Worm (Caenorhabditis elegans): ENCODE data around the gene dcar-1.

DNA sequence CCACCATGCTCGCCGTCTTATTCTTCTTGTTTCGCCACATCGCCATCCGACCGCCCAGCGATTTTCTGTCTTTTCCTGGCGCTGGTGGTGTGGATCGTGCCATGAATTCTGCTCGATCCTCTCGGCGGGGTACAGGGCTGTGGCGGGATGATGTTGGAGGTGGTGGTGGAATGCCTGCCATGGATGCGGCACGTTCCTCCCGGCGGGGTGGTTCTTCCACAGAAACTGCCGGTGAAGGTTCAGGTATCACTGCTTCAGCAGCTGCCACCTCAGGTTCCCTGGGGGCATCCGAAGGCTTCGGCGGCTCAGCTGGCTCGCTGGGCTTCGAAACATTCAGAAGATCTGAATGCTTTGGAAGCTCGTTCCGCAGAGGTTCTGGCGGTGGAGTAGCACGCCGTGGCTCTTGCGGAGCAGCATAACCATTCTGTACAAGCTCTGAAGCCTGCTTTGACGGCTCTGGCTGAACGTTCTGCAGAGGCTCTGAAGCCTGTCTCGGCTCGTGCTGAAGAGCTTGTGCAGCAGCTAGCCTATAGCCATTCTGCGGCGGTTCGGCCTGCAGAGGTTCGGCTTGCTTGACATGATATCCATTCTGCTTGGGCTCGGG is 34.8 kb downstream of the dcar-1 start:
- TF ChIP-seq snpc-4 (GFP tag; optimal IDR thresholded peaks at IDR 0.05): no peak
- no peak for TF ChIP-seq snpc-4 (tag; optimal IDR thresholded peaks at IDR 0.05)
- TF ChIP-seq unc-62 (GFP tag; optimal IDR thresholded peaks at IDR 0.05): no peak
- no peak for TF ChIP-seq snpc-3.4 (tag; optimal IDR thresholded peaks at IDR 0.05)
- no peak for TF ChIP-seq attf-3 (GFP tag; conservative IDR thresholded peaks at IDR 0.05)
- TF ChIP-seq unc-130 (GFP tag; optimal IDR thresholded peaks at IDR 0.05): no peak
- peak; percentile 69; the same call in 1 of the 2 replicates for TF ChIP-seq egrh-3 (GFP tag; IDR thresholded peaks at IDR 0.05)
- no peak for TF ChIP-seq F49E8.2 (tag; optimal IDR thresholded peaks at IDR 0.05; ENCODE audit: insufficient read depth)
- no peak for TF ChIP-seq F39B2.1 (GFP tag; IDR thresholded peaks at IDR 0.05)
- TF ChIP-seq pha-4 (tag; optimal IDR thresholded peaks at IDR 0.05): no peak
- no peak for TF ChIP-seq xnd-1 (tag; optimal IDR thresholded peaks at IDR 0.05)
- no peak for TF ChIP-seq dox-1 (GFP tag; IDR thresholded peaks at IDR 0.05)
- TF ChIP-seq ceh-100 (GFP tag; IDR thresholded peaks at IDR 0.05): no peak
- no peak for TF ChIP-seq nhr-90 (tag; optimal IDR thresholded peaks at IDR 0.05)
- no peak for TF ChIP-seq madf-8 (GFP tag; conservative IDR thresholded peaks at IDR 0.05)
